Worm (Caenorhabditis elegans) whole organism, midembryonic: Measurements from ENCODE around the gene T23G7.2.
A peak's percentile ranks its signal among the peaks of the same experiment; 100 is the strongest.

ENCODE experiments used
- T22C8.4 ChIP-seq: fragments of 200-800 bp; sonication (Bioruptor generic); IDR thresholded peaks from 2 replicates; pipeline ENCODE4 v1.3.6; 2022; ENCODE audit warnings: missing genetic modification characterization, missing compliant biosample characterization
- cog-1 ChIP-seq: sonication (generic microtip); optimal IDR thresholded peaks from 2 replicates; lab custom pipeline; 2016; ENCODE audit warnings: missing genetic modification characterization, missing compliant biosample characterization
- flt-1 ChIP-seq: fragments of 200-800 bp; sonication (Bioruptor generic); IDR thresholded peaks from 2 replicates; pipeline ENCODE4 v1.3.6; 2022; ENCODE audit warnings: missing genetic modification characterization, missing compliant biosample characterization
- klf-2 ChIP-seq: fragments of 200-800 bp; sonication (Bioruptor generic); conservative IDR thresholded peaks from 2 replicates; pipeline ENCODE4 v1.3.6; 2022; ENCODE audit warnings: missing genetic modification reagents, missing genetic modification characterization, missing compliant biosample characterization
- med-1 ChIP-seq: sonication (generic microtip); optimal IDR thresholded peaks from 2 replicates; lab custom pipeline; 2017; ENCODE audit warnings: missing genetic modification characterization, mild to moderate bottlenecking, missing compliant biosample characterization, antibody characterized with exemption, missing genetic modification reagents; ENCODE audit not compliant: insufficient read depth
- ref-1 ChIP-seq: fragments of 200-800 bp; sonication (Bioruptor generic); conservative IDR thresholded peaks from 2 replicates; pipeline ENCODE4 v1.3.6; 2022; ENCODE audit warnings: missing genetic modification reagents, missing genetic modification characterization, missing compliant biosample characterization
- tab-1 ChIP-seq: fragments of 200-800 bp; sonication (Bioruptor generic); IDR thresholded peaks from 2 replicates; pipeline ENCODE4 v1.3.6; 2022; ENCODE audit warnings: missing genetic modification characterization, missing compliant biosample characterization
- ztf-23 ChIP-seq: fragments of 200-800 bp; sonication (Bioruptor generic); IDR thresholded peaks from 2 replicates; pipeline ENCODE4 v1.3.6; 2022; ENCODE audit warnings: missing genetic modification reagents, missing genetic modification characterization, missing compliant biosample characterization
- ztf-29 ChIP-seq: fragments of 200-800 bp; sonication (Bioruptor generic); IDR thresholded peaks from 2 replicates; pipeline ENCODE4 v1.3.6; 2022; ENCODE audit warnings: missing genetic modification reagents, missing genetic modification characterization, missing compliant biosample characterization

T23G7.2 gene

DNA sequence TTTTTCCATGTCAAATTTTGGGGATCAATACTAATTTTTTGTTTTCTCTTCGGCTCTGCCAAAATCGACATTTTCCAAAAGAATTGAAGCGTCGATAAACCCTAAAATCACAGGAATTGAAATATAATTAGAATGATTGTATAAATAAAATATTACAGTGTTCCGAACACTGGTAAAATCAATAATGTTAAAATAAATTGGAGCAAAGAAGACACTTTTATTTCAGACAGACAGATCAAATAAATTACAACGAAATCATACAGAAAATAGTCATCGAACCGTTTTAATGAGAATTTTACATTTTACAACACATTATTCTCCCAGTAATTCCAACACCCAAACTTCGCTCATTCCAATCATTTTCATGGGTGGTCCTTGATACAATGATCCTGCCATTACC, 5.0 kb downstream of the T23G7.2 start, which contains the start of gene T23G7.3:
TSS of gene T23G7.3 (minus strand) at position 101 of the 400 bp plus-strand sequence.
- TF ChIP-seq T22C8.4 (no peak), tab-1 (no peak), ztf-29 (GFP tag; lab: Robert Waterston, UW) (no peak), ztf-23 (no peak), med-1 (no peak), ref-1 (GFP tag; lab: Robert Waterston, UW) (no peak), cog-1 (tag; lab: Kevin White, UChicago) (no peak), klf-2 (GFP tag; lab: Robert Waterston, UW) (no peak), flt-1 (GFP tag; lab: Robert Waterston, UW) (no peak)

DNA sequence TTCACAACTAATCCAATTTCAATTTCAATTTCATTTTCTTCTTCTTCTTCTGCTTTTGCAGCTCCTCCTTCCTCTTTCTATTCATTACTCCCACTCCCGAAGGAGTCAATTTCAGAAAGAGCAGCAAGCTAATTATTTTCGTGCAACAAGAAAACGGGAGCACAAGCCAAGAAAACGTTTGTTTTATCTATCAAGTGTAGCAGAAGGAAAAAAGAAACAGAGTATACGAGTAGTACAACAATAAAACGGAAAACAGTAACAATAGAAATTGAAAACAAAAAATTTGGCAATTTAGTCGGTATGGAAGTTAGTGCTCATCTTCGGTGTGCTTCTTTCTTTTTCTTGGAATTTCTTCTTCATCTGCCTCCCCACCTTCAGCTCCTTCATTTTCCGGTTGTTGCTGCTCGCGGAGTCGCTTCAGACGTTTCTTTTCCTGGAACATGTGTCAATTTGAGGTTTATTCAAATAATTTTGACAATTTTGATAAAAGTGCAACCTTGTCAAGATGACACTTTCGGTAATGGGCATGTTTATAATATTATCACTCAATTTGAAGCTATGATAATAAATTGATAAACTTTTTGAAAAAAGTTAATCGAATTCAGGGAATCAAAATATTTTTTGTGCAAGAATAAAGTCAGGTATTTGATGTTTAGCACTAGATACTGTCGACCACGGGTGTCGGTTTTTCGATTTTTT, 6.8 kb downstream of the T23G7.2 start, which contains the start of gene W07A12.8:
TSS of gene W07A12.8 (minus strand) at position 51 of the 699 bp plus-strand sequence.
- TF ChIP-seq ztf-23 (no peak), flt-1 (GFP tag; lab: Robert Waterston, UW) (0 out of 2 replicates have a peak, but pooled peaks have one; percentile 5)

DNA sequence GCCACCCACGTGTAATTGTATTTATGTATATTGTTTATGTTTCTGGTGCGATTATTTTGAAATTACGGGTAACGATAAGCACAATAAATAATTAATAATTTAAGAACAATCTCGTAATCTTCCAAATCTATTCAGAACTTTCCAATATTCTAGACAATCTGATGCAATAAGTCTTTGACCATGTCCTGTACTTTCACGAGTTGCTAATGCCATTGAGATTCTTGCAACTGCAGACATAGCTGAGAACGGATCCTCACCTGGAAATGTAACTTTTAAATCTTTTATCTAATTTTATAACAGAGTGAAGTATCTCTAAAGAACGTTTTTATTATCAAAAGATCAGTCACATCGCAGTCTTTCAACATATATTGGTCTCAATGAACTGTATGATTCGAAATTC, 9.4 kb downstream of the T23G7.2 start:
- TF ChIP-seq ztf-29 (GFP tag; lab: Robert Waterston, UW), result no peak
- no peak for TF ChIP-seq klf-2 (GFP tag; lab: Robert Waterston, UW)
- no peak for TF ChIP-seq ref-1 (GFP tag; lab: Robert Waterston, UW)
- TF ChIP-seq med-1, result no peak
- TF ChIP-seq tab-1, result no peak
- TF ChIP-seq T22C8.4, result no peak
- TF ChIP-seq cog-1 (tag; lab: Kevin White, UChicago), result no peak
- no peak for TF ChIP-seq flt-1 (GFP tag; lab: Robert Waterston, UW)
- no peak for TF ChIP-seq ztf-23

DNA sequence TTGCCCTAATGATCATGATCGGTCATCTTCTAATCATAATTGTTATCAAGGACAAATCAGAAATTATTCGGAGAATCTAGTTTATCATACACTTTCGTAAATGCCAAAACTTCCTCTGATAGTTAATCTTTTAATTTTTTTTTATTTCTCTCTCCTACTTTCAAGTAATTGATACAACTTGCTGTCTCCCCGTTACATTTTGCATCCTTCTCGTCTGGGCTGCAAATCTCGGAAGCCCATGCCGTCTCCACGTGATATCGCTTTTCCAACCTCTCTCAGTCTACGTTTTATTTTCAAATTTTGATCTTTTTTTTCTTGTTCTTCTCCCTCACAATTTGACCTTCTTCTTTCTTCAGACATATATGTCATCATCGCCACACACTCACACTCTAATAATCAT, 11.7 kb downstream of the T23G7.2 start, which contains the start of gene rhy-1:
TSS of gene rhy-1 (plus strand) at position 357 of the 400 bp plus-strand sequence.
- TF ChIP-seq ztf-23 (no peak), T22C8.4 (no peak), flt-1 (GFP tag; lab: Robert Waterston, UW) (no peak), tab-1 (no peak), med-1 (no peak), ref-1 (GFP tag; lab: Robert Waterston, UW) (no peak), klf-2 (GFP tag; lab: Robert Waterston, UW) (no peak), ztf-29 (GFP tag; lab: Robert Waterston, UW) (no peak), cog-1 (tag; lab: Kevin White, UChicago) (no peak)

DNA sequence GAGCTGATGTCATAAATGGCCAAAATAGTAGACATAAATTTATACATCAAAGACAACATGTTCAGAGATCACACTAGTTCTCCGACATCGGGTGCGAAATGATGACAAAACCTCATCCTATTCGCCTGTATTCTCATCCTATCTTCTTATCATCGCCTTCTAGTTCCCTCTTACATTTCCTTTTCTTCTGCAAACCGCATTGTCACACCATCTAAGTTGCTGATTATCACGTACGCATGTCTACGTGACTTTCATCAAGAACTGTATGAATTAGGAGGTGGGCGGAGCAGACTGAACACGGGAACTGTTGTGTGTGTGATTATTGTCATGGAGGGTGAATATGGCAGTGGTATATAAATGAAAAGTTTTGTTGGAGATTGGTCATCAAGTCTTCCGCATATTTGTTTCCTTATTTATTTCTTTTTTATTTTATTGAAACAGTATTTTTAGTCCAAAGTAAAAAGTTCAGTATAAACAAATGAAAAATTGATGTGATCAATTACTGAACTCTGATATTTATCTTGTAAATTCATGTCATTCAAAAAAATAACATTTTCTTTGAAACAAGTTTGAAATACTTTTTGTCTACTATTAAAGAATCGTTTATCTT, 12.4 kb downstream of the T23G7.2 start:
- TF ChIP-seq tab-1, result no peak
- no peak for TF ChIP-seq cog-1 (tag; lab: Kevin White, UChicago)
- TF ChIP-seq flt-1 (GFP tag; lab: Robert Waterston, UW), result no peak
- no peak for TF ChIP-seq T22C8.4
- TF ChIP-seq ztf-29 (GFP tag; lab: Robert Waterston, UW), result no peak
- no peak for TF ChIP-seq med-1
- no peak for TF ChIP-seq klf-2 (GFP tag; lab: Robert Waterston, UW)
- TF ChIP-seq ztf-23, result no peak
- TF ChIP-seq ref-1 (GFP tag; lab: Robert Waterston, UW), result no peak

DNA sequence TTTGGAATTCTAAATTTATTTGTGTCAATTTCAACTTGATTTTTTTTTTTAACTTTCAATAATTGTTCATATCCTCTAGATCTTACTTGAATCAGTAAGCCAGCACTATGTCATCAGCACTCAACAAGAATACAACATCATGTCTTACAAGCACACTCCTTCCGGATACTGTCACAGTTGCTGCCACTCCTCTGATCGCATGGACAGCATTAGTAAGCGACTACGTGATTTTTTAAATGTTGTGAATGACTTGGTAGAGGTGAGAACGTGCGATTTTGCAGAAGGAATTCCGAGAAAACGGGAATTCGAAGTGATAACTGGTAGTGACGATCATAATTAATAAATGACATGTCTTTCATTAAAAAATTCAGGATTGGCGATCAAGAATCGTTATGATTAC, 14.7 kb downstream of the T23G7.2 start, which contains the start of gene oac-54:
TSS of gene oac-54 (plus strand) at position 83 of the 400 bp plus-strand sequence.
- TF ChIP-seq klf-2 (GFP tag; lab: Robert Waterston, UW) (no peak), ztf-29 (GFP tag; lab: Robert Waterston, UW) (no peak), tab-1 (no peak), cog-1 (tag; lab: Kevin White, UChicago) (no peak), T22C8.4 (no peak), med-1 (no peak), flt-1 (GFP tag; lab: Robert Waterston, UW) (no peak), ref-1 (GFP tag; lab: Robert Waterston, UW) (no peak), ztf-23 (no peak)

DNA sequence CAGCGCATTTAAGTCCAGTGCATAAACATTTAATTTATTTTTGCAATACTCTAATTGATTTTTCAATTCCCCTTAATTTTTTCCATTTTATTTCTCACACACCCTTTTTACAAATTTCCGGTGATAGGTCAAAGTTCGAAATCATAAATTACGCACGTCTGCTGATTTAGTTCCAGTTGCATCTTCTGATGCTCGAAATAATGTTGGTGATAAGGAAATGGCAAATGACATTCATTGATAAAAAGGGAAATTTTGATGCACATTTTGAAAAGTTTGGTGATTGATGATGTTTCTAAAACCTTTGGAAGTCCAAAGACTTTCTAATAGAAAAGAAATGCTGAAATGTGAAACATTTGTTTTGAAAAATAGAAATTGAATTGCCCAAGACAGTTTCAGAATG, 15.6 kb downstream of the T23G7.2 start:
- TF ChIP-seq T22C8.4 (no peak), klf-2 (GFP tag; lab: Robert Waterston, UW) (no peak), cog-1 (tag; lab: Kevin White, UChicago) (no peak), med-1 (no peak), flt-1 (GFP tag; lab: Robert Waterston, UW) (no peak), ztf-23 (no peak)

DNA sequence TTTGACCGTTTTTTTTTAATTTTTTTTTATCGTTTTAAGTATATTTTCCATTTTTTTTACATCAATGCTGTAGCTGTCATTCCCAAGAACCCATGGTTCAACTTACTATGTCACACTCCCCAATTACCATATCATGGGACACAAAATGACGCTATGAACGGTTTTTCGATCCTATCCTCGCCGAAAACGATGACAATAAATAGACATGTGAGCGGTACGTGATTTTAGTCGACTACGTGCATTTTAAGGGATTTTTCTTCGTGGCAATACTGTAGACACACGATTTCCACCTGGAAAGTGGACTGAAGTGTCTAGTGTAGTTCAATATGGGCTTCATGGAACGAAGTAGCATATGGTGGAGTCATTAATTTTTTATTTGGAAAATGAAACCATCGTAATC, 16.5 kb downstream of the T23G7.2 start:
- TF ChIP-seq ztf-23, result no peak
- TF ChIP-seq cog-1 (tag; lab: Kevin White, UChicago), result no peak
- no peak for TF ChIP-seq klf-2 (GFP tag; lab: Robert Waterston, UW)
- TF ChIP-seq flt-1 (GFP tag; lab: Robert Waterston, UW), result no peak
- no peak for TF ChIP-seq tab-1
- no peak for TF ChIP-seq ref-1 (GFP tag; lab: Robert Waterston, UW)
- TF ChIP-seq med-1, result no peak
- no peak for TF ChIP-seq T22C8.4

DNA sequence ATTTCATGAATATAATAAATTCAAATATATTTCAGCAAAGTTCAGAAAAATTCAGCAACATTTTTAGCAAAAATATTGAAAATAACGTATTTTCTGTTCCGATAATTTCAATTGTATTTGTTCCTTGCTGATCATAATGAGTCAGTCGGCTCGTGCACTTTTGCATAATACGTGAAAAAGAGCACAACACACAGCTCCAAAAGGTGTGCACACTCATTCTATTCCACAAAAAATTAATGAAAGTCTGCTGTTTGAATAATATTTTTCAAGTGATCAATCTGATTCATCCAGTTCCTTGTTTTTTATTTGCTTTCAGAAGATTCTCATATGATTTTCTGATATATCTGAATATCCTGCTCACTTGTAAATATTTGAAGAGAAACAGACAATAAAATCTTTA, 18.4 kb downstream of the T23G7.2 start:
- TF ChIP-seq T22C8.4, result no peak
- TF ChIP-seq ztf-23, result no peak
- TF ChIP-seq flt-1 (GFP tag; lab: Robert Waterston, UW), result no peak
- no peak for TF ChIP-seq ztf-29 (GFP tag; lab: Robert Waterston, UW)

DNA sequence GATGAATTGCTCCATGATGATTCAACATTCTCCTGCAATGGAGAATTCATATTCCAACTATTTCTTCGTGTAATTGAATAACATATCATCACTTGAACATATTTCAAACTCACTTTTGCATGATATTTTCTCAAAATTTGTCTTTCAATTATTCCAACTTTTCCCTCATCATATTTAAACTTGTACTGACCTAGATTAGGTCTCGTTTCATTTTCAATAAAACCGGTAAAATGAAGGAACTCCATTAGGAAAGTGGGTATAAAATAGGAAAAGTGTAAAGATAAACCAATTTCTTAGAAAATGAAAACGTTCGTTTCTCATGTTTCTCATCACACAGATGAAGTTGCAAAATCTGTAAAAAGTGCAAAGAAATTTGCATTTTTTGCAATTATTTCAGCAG, 20.5 kb downstream of the T23G7.2 start, which contains the start of gene col-78:
TSS of gene col-78 (plus strand) at position 301 of the 400 bp plus-strand sequence.
- no peak for TF ChIP-seq cog-1 (tag; lab: Kevin White, UChicago)
- no peak for TF ChIP-seq flt-1 (GFP tag; lab: Robert Waterston, UW)
- no peak for TF ChIP-seq ztf-29 (GFP tag; lab: Robert Waterston, UW)
- TF ChIP-seq ref-1 (GFP tag; lab: Robert Waterston, UW), result no peak
- TF ChIP-seq ztf-23, result no peak
- TF ChIP-seq med-1, result no peak
- no peak for TF ChIP-seq tab-1
- TF ChIP-seq klf-2 (GFP tag; lab: Robert Waterston, UW), result no peak
- no peak for TF ChIP-seq T22C8.4
